Worm (Caenorhabditis elegans): ENCODE results near the gene ZK1010.4.

DNA sequence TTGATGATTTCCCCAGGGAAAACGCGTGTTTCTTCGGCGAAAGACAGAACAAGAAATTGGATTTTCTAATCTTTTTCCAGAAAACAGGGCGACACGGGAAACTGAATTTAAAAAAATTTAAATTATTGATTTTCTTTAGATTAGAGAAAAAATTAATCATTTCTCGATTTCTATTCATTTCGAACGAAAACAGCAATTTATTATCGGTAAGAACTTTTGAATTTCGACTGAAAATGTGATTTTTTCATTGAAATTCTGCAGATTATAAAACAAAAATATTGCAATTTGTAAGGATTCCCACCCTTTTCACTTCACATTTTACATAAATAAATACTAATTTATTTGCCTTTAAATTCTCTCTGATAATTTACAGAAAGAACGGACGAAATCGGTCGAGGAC lies 8.5 kb upstream of the ZK1010.4 start, which contains the start of gene bckd-1A:
- TF ChIP-seq jun-1 (tag; optimal IDR thresholded peaks at IDR 0.05): no peak
- TF ChIP-seq egl-27 (tag; optimal IDR thresholded peaks at IDR 0.05): no peak
- no peak for TF ChIP-seq R02D3.7 (tag; optimal IDR thresholded peaks at IDR 0.05)
- no peak for TF ChIP-seq ama-1 (optimal IDR thresholded peaks at IDR 0.05)
- TF ChIP-seq ztf-11 (tag; optimal IDR thresholded peaks at IDR 0.05): no peak
- no peak for TF ChIP-seq nfya-1 (tag; optimal IDR thresholded peaks at IDR 0.05; ENCODE audit: insufficient read depth)
- TF ChIP-seq elt-3 (tag; optimal IDR thresholded peaks at IDR 0.05): no peak
- no peak for TF ChIP-seq tbx-2 (tag; optimal IDR thresholded peaks at IDR 0.05)
- TF ChIP-seq unc-39 (tag; optimal IDR thresholded peaks at IDR 0.05): no peak
- TF ChIP-seq snpc-4 (tag; optimal IDR thresholded peaks at IDR 0.05): no peak
- TF ChIP-seq unc-62 (GFP tag; optimal IDR thresholded peaks at IDR 0.05): no peak
